Worm (Caenorhabditis elegans) whole organism, L3 larva: ENCODE data around the gene col-99.

Experiments used
- ZK546.5 ChIP-seq: sonication (generic microtip); optimal IDR thresholded peaks from 2 replicates; lab custom pipeline; 2017; ENCODE audit warnings: missing biosample characterization, missing genetic modification characterization
- lsy-12 ChIP-seq: sonication (generic microtip); optimal IDR thresholded peaks from 2 replicates; lab custom pipeline; 2016; ENCODE audit warnings: mild to moderate bottlenecking, missing genetic modification characterization, missing compliant biosample characterization
- pha-4 ChIP-seq: fragments of 150-350 bp; optimal IDR thresholded peaks from 2 replicates; lab custom pipeline; 2014; ENCODE audit warnings: missing biosample characterization, missing genetic modification reagents, missing genetic modification characterization

- TF ChIP-seq lsy-12 (tag; lab: Kevin White, UChicago) (no peak), pha-4 (tag; lab: Kevin White, UChicago) (peak; percentile 56), ZK546.5 (tag; lab: Kevin White, UChicago) (no peak)
Observed at ce11 chrIV:143807-144371, 3.8 kb downstream of the col-99 start.
